Worm (Caenorhabditis elegans) whole organism, L1 larva: ENCODE data around the gene T28C6.7.

Source experiments
- F16B12.6 ChIP-seq: fragments of 150-350 bp; optimal IDR thresholded peaks from 2 replicates; lab custom pipeline; 2014; ENCODE audit warnings: missing biosample characterization, missing genetic modification characterization
- alr-1 ChIP-seq: fragments of 200-800 bp; sonication (Bioruptor generic); optimal IDR thresholded peaks from 2 replicates; lab custom pipeline; 2018; ENCODE audit warnings: borderline replicate concordance, mild to moderate bottlenecking, missing genetic modification characterization, missing compliant biosample characterization
- aly-2 ChIP-seq: fragments of 150-350 bp; optimal IDR thresholded peaks from 2 replicates; lab custom pipeline; 2014; ENCODE audit warnings: missing biosample characterization, missing genetic modification characterization
- ama-1 ChIP-seq: fragments of 150-350 bp; optimal IDR thresholded peaks from 2 replicates; lab custom pipeline; 2014
- blmp-1 ChIP-seq: fragments of 150-350 bp; optimal IDR thresholded peaks from 2 replicates; lab custom pipeline; 2014; ENCODE audit warnings: missing biosample characterization, missing genetic modification characterization
- ceh-8 ChIP-seq: fragments of 200-800 bp; sonication (Bioruptor generic); optimal IDR thresholded peaks from 2 replicates; lab custom pipeline; 2018; ENCODE audit warnings: mild to moderate bottlenecking, missing genetic modification characterization, moderate library complexity, missing compliant biosample characterization
- ceh-82 ChIP-seq, 3 experiments: fragments of 150-350 bp in 1 of 3; sonication (generic microtip) in 2 of 3; optimal IDR thresholded peaks; 2 replicates each; lab custom pipeline; 2014 to 2017; ENCODE audit warnings: missing biosample characterization in 3 of 3, missing genetic modification characterization in 3 of 3
- ces-1 ChIP-seq: fragments of 150-350 bp; optimal IDR thresholded peaks from 2 replicates; lab custom pipeline; 2014; ENCODE audit warnings: missing biosample characterization, missing genetic modification reagents, missing genetic modification characterization
- efl-1 ChIP-seq, 4 experiments: fragments of 150-350 bp; optimal IDR thresholded peaks in 3 of 4; peaks in 1 of 4; 1 replicate in 1 of 4; 2 replicates in 3 of 4; lab custom pipeline; 2014; ENCODE audit warnings: missing biosample characterization in 2 of 4, missing genetic modification characterization in 2 of 4, missing genetic modification reagents in 2 of 4
- egl-13 ChIP-seq: sonication (generic microtip); optimal IDR thresholded peaks from 2 replicates; lab custom pipeline; 2016; ENCODE audit warnings: missing genotype, missing genetic modification reagents, missing genetic modification characterization, missing compliant biosample characterization
- elt-2 ChIP-seq: sonication (generic microtip); optimal IDR thresholded peaks from 2 replicates; lab custom pipeline; 2016; ENCODE audit warnings: missing genetic modification characterization, mild to moderate bottlenecking, inconsistent platforms, missing compliant biosample characterization, missing genetic modification reagents
- elt-3 ChIP-seq, 6 experiments: fragments of 150-350 bp in 1 of 6; sonication (generic microtip); optimal IDR thresholded peaks; 2 replicates each; lab custom pipeline; 2017 to 2018; ENCODE audit warnings: missing biosample characterization in 6 of 6, missing genetic modification characterization in 6 of 6, inconsistent platforms in 1 of 6
- ets-5 ChIP-seq: fragments of 200-800 bp; sonication (Bioruptor generic); IDR thresholded peaks from 2 replicates; pipeline ENCODE4 v1.3.6; 2022; ENCODE audit warnings: missing genetic modification characterization, missing compliant biosample characterization
- fkh-10 ChIP-seq: sonication (generic microtip); optimal IDR thresholded peaks from 2 replicates; lab custom pipeline; 2017; ENCODE audit warnings: missing biosample characterization, missing genetic modification reagents, missing genetic modification characterization
- fos-1 ChIP-seq: fragments of 150-350 bp; optimal IDR thresholded peaks from 2 replicates; lab custom pipeline; 2014; ENCODE audit warnings: missing biosample characterization, missing genetic modification characterization
- hlh-4 ChIP-seq: sonication (generic microtip); optimal IDR thresholded peaks from 2 replicates; lab custom pipeline; 2016; ENCODE audit warnings: mild to moderate bottlenecking, missing genetic modification characterization, missing compliant biosample characterization
- irx-1 ChIP-seq: sonication (generic microtip); optimal IDR thresholded peaks from 2 replicates; lab custom pipeline; 2016; ENCODE audit warnings: missing genetic modification characterization, missing compliant biosample characterization
- isw-1 ChIP-seq: fragments of 200-800 bp; sonication (Bioruptor generic); IDR thresholded peaks from 2 replicates; pipeline ENCODE4 v1.3.6; 2022; ENCODE audit warnings: missing genetic modification characterization, missing compliant biosample characterization
- jun-1 ChIP-seq: fragments of 150-350 bp; optimal IDR thresholded peaks from 2 replicates; lab custom pipeline; 2014; ENCODE audit warnings: missing biosample characterization, missing genetic modification reagents, missing genetic modification characterization
- lin-13 ChIP-seq: fragments of 150-350 bp; optimal IDR thresholded peaks from 2 replicates; lab custom pipeline; 2014; ENCODE audit warnings: missing biosample characterization, missing genetic modification reagents, missing genetic modification characterization
- lin-14 ChIP-seq: fragments of 200-800 bp; sonication (Bioruptor generic); optimal IDR thresholded peaks from 2 replicates; lab custom pipeline; 2018; ENCODE audit warnings: mild to moderate bottlenecking, missing genetic modification characterization, moderate library complexity, missing compliant biosample characterization
- lin-15B ChIP-seq: fragments of 150-350 bp; sonication (generic microtip); optimal IDR thresholded peaks from 3 replicates; lab custom pipeline; 2014; ENCODE audit warnings: missing biosample characterization, missing genetic modification characterization
- lin-35 ChIP-seq, 2 experiments: fragments of 150-350 bp; optimal IDR thresholded peaks; 2 replicates each; lab custom pipeline; 2014; ENCODE audit warnings: missing biosample characterization in 2 of 2, missing genetic modification characterization in 2 of 2, missing genetic modification reagents in 2 of 2
- lin-39 ChIP-seq: fragments of 150-350 bp; optimal IDR thresholded peaks from 2 replicates; lab custom pipeline; 2014; ENCODE audit warnings: missing biosample characterization, missing genetic modification reagents, missing genetic modification characterization
- lir-3 ChIP-seq: sonication (generic microtip); optimal IDR thresholded peaks from 2 replicates; lab custom pipeline; 2016; ENCODE audit warnings: mild to moderate bottlenecking, missing genetic modification characterization, moderate library complexity, missing compliant biosample characterization; ENCODE audit not compliant: poor library complexity
- lsy-2 ChIP-seq, 2 experiments: fragments of 150-350 bp; optimal IDR thresholded peaks; 2 replicates each; lab custom pipeline; 2014; ENCODE audit warnings: missing biosample characterization in 2 of 2, missing genetic modification characterization in 2 of 2
- mab-9 ChIP-seq: fragments of 200-800 bp; sonication (Bioruptor generic); IDR thresholded peaks from 2 replicates; pipeline ENCODE4 v1.3.6; 2022; ENCODE audit warnings: missing genetic modification reagents, missing genetic modification characterization, missing compliant biosample characterization
- mef-2 ChIP-seq: fragments of 150-350 bp; optimal IDR thresholded peaks from 2 replicates; lab custom pipeline; 2014; ENCODE audit warnings: missing biosample characterization, missing genetic modification characterization
- nhr-11 ChIP-seq: fragments of 150-350 bp; optimal IDR thresholded peaks from 2 replicates; lab custom pipeline; 2014; ENCODE audit warnings: missing biosample characterization, missing genetic modification characterization
- nhr-20 ChIP-seq: sonication (generic microtip); optimal IDR thresholded peaks from 2 replicates; lab custom pipeline; 2016; ENCODE audit warnings: mild to moderate bottlenecking, missing genetic modification characterization, missing compliant biosample characterization
- nhr-28 ChIP-seq: fragments of 150-350 bp; optimal IDR thresholded peaks from 2 replicates; lab custom pipeline; 2014; ENCODE audit warnings: missing biosample characterization, missing genetic modification characterization
- nhr-47 ChIP-seq: sonication (generic microtip); optimal IDR thresholded peaks from 2 replicates; lab custom pipeline; 2016; ENCODE audit warnings: mild to moderate bottlenecking, missing genetic modification characterization, moderate library complexity, missing compliant biosample characterization
- nhr-76 ChIP-seq: sonication (generic microtip); optimal IDR thresholded peaks from 2 replicates; lab custom pipeline; 2017; ENCODE audit warnings: missing biosample characterization, missing genetic modification characterization
- nhr-84 ChIP-seq: sonication (generic microtip); optimal IDR thresholded peaks from 2 replicates; lab custom pipeline; 2017; ENCODE audit warnings: missing biosample characterization, missing genetic modification characterization
- pag-3 ChIP-seq: sonication (generic microtip); optimal IDR thresholded peaks from 2 replicates; lab custom pipeline; 2017; ENCODE audit warnings: missing genetic modification characterization, mild to moderate bottlenecking, missing compliant biosample characterization, antibody characterized with exemption, borderline replicate concordance; ENCODE audit not compliant: insufficient read depth
- pax-3 ChIP-seq: fragments of 200-800 bp; sonication (Bioruptor generic); optimal IDR thresholded peaks from 2 replicates; lab custom pipeline; 2018; ENCODE audit warnings: mild to moderate bottlenecking, missing genetic modification characterization, moderate library complexity, missing compliant biosample characterization
- pqm-1 ChIP-seq: sonication (generic microtip); optimal IDR thresholded peaks from 3 replicates; lab custom pipeline; 2017; ENCODE audit warnings: missing biosample characterization, missing genetic modification characterization
- rnt-1 ChIP-seq: sonication (generic microtip); optimal IDR thresholded peaks from 2 replicates; lab custom pipeline; 2016; ENCODE audit warnings: mild to moderate bottlenecking, missing genetic modification characterization, moderate library complexity, missing compliant biosample characterization
- snpc-4 ChIP-seq: fragments of 150-350 bp; optimal IDR thresholded peaks from 2 replicates; lab custom pipeline; 2014; ENCODE audit warnings: missing biosample characterization, missing genetic modification characterization
- snu-23 ChIP-seq: sonication (generic microtip); optimal IDR thresholded peaks from 2 replicates; lab custom pipeline; 2016; ENCODE audit warnings: missing genetic modification characterization, missing compliant biosample characterization
- sptf-1 ChIP-seq: fragments of 150-350 bp; optimal IDR thresholded peaks from 2 replicates; lab custom pipeline; 2014; ENCODE audit warnings: missing biosample characterization, missing genetic modification characterization
- tlp-1 ChIP-seq: fragments of 150-350 bp; optimal IDR thresholded peaks from 2 replicates; lab custom pipeline; 2014; ENCODE audit warnings: missing biosample characterization, missing genetic modification characterization
- unc-62 ChIP-seq: fragments of 150-350 bp; optimal IDR thresholded peaks from 2 replicates; lab custom pipeline; 2014; ENCODE audit warnings: missing biosample characterization, missing genetic modification reagents, missing genetic modification characterization
- unc-86 ChIP-seq: sonication (generic microtip); optimal IDR thresholded peaks from 2 replicates; lab custom pipeline; 2016; ENCODE audit warnings: missing genetic modification characterization, missing compliant biosample characterization
- xbp-1 ChIP-seq: sonication (generic microtip); optimal IDR thresholded peaks from 2 replicates; lab custom pipeline; 2016; ENCODE audit warnings: missing genetic modification characterization, missing compliant biosample characterization
- zag-1 ChIP-seq: fragments of 150-350 bp; optimal IDR thresholded peaks from 2 replicates; lab custom pipeline; 2014; ENCODE audit warnings: missing biosample characterization, missing genetic modification characterization
- zip-4 ChIP-seq: fragments of 200-800 bp; sonication (Bioruptor generic); optimal IDR thresholded peaks from 2 replicates; lab custom pipeline; 2018; ENCODE audit warnings: mild to moderate bottlenecking, missing genetic modification characterization, moderate library complexity, missing compliant biosample characterization
- ztf-11 ChIP-seq, 2 experiments: sonication (generic microtip); optimal IDR thresholded peaks; 2 replicates each; lab custom pipeline; 2016 to 2017; ENCODE audit warnings: missing genetic modification characterization in 2 of 2, missing biosample characterization in 1 of 2, missing compliant biosample characterization in 1 of 2
- ztf-4 ChIP-seq: fragments of 150-350 bp; optimal IDR thresholded peaks from 2 replicates; lab custom pipeline; 2014; ENCODE audit warnings: missing biosample characterization, missing genetic modification characterization

The T28C6.7 gene

DNA sequence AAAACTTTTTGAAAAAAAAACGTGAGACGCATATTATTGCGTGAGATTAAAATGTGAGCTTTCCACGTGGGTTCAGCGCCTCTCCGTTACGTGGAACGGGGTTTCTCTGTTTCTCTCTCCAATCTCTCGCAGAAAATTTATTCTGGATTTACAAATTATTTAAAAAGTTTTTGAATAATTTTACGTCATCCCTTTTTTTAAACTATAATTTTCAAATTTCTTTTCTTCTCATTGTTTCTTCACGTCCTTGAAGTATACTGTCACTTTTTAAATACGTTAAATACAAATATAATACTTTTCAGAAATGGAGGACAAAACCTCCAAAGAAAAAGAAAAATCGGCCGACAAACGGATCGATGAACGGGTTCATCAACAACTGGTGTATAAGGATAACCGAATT lies at the start of gene T28C6.7:
Gene T28C6.7 (plus strand): TSS at position 301 of the 400 bp plus-strand sequence.
- TF ChIP-seq ets-5 (GFP tag; lab: Robert Waterston, UW) (no peak), ces-1 (GFP tag; lab: Kevin White, UChicago) (no peak), tlp-1 (tag; lab: Kevin White, UChicago) (no peak), lir-3 (tag; lab: Kevin White, UChicago) (no peak), ama-1 (lab: Kevin White, UChicago) (no peak), pax-3 (no peak), lin-13 (no peak), mab-9 (GFP tag; lab: Robert Waterston, UW) (no peak), sptf-1 (tag; lab: Kevin White, UChicago) (no peak), hlh-4 (tag; lab: Kevin White, UChicago) (no peak), rnt-1 (tag; lab: Kevin White, UChicago) (no peak), nhr-20 (no peak)

DNA sequence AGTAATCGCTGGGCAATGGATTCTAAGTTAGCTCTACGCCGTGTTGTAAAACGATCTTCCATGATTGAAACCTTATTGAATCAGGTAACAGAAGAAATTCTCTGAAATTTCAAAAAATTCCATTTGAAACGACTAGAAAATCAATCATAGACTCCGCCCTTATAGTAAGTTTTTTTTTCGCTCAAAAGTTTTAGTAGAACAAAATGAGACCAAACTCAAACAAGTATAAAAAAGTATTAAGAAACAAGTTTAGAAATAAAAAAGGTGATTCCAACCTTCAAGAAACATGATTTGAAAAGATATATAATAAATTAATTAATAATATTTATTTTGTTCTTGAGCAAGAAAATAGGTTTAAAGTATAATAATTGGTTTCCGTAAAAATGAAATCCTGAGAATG lies 49.6 kb upstream of the T28C6.7 start, which contains the start of gene C33D9.6:
Gene C33D9.6 (minus strand): TSS at position 101 of the 400 bp plus-strand sequence.
- TF ChIP-seq fos-1 (tag; lab: Kevin White, UChicago), result no peak

DNA sequence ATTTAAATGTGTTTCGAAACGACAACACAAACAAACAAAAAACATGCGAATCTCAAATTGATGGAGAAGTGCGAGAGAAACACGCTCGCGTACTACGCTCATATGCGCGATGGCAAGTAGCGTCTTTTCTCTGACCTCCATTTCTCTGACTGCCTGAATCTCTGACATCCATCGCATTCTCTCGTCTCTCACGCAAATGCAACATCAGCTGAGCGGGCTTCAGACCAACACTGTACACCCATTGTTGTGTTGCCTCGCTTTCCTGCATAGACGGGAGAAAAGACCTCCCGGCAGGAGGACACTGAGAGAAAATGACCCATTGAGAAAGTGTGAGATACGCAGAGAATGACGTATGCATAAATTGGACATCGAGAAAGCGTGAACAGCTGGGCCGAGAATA lies 45.4 kb upstream of the T28C6.7 start:
- peak; percentile 23 for TF ChIP-seq snpc-4 (tag; lab: Kevin White, UChicago)
- TF ChIP-seq lin-35 (GFP tag; optimal IDR thresholded peaks at IDR 0.05; lab: Kevin White, UChicago), result peak; percentile 52 to 83
- TF ChIP-seq ztf-11 (tag; optimal IDR thresholded peaks at IDR 0.05; lab: Kevin White, UChicago), result peak in 1 of 2 experiments; percentile 31
- TF ChIP-seq F16B12.6, result no peak
- peak in 2 of 6 experiments; percentile 35 to 56 for TF ChIP-seq elt-3 (tag; optimal IDR thresholded peaks at IDR 0.05; lab: Kevin White, UChicago)
- peak; percentile 47 for TF ChIP-seq ztf-4 (tag; lab: Kevin White, UChicago)
- peak; percentile 97 for TF ChIP-seq lin-14 (GFP tag; lab: Kevin White, UChicago)
- TF ChIP-seq xbp-1 (tag; lab: Kevin White, UChicago), result peak; percentile 61
- peak; percentile 71 to 83 for TF ChIP-seq lsy-2 (tag; optimal IDR thresholded peaks at IDR 0.05; lab: Kevin White, UChicago)
- TF ChIP-seq nhr-84 (tag; lab: Kevin White, UChicago), result no peak
- TF ChIP-seq lin-39 (tag; lab: Kevin White, UChicago), result no peak
- TF ChIP-seq lin-13, result peak; percentile 39
- no peak for TF ChIP-seq lin-15B (tag; lab: Kevin White, UChicago)
- TF ChIP-seq unc-62 (GFP tag; lab: Kevin White, UChicago), result no peak
- peak; percentile 43 for TF ChIP-seq elt-2 (tag; lab: Kevin White, UChicago)
- no peak for TF ChIP-seq egl-13
- no peak for TF ChIP-seq nhr-11 (tag; lab: Kevin White, UChicago)
- peak; percentile 78 for TF ChIP-seq pag-3
- peak; percentile 49 for TF ChIP-seq unc-86 (tag; lab: Kevin White, UChicago)
- TF ChIP-seq fkh-10 (GFP tag; lab: Kevin White, UChicago), result no peak
- TF ChIP-seq nhr-76 (tag; lab: Kevin White, UChicago), result no peak
- TF ChIP-seq alr-1 (tag; lab: Kevin White, UChicago), result no peak
- no peak for TF ChIP-seq mab-9 (GFP tag; lab: Robert Waterston, UW)
- peak; percentile 7 to 70 (median 18) for TF ChIP-seq ceh-82 (tag; optimal IDR thresholded peaks at IDR 0.05; lab: Kevin White, UChicago)
- TF ChIP-seq zag-1 (tag; lab: Kevin White, UChicago), result no peak
- TF ChIP-seq jun-1, result peak; percentile 75
- TF ChIP-seq blmp-1 (tag; lab: Kevin White, UChicago), result peak; percentile 95
- TF ChIP-seq mef-2 (tag; lab: Kevin White, UChicago), result no peak
- TF ChIP-seq nhr-47, result peak; percentile 68
- TF ChIP-seq nhr-28 (tag; lab: Kevin White, UChicago), result no peak
- TF ChIP-seq sptf-1 (tag; lab: Kevin White, UChicago), result no peak
- no peak for TF ChIP-seq zip-4 (GFP tag; lab: Kevin White, UChicago)
- no peak for TF ChIP-seq ceh-8 (GFP tag; lab: Kevin White, UChicago)
- TF ChIP-seq efl-1 (optimal IDR thresholded peaks at IDR 0.05; lab: Kevin White, UChicago), result peak; percentile 68 to 70
- TF ChIP-seq efl-1 (GFP tag; optimal IDR thresholded peaks at IDR 0.05 in 1 of 2; lab: Kevin White, UChicago), result peak; percentile 32 to 94
- peak; percentile 84 for TF ChIP-seq snu-23 (GFP tag; lab: Kevin White, UChicago)
- TF ChIP-seq irx-1 (tag; lab: Kevin White, UChicago), result peak; percentile 62
- peak; percentile 15; the same call in 1 of the 2 replicates for TF ChIP-seq isw-1 (GFP tag; lab: Robert Waterston, UW)
- no peak for TF ChIP-seq pqm-1 (tag; lab: Kevin White, UChicago)
- no peak for TF ChIP-seq aly-2
